Fruit fly (Drosophila melanogaster): ENCODE measurements around the gene CG15443.
A peak's percentile ranks its signal among the peaks of the same experiment; 100 is the strongest.

CG15443 gene

dm6 chr2L:4416089-4416488, 47.2 kb downstream of the CG15443 start (continued):
- peak; percentile 25 for TF ChIP-seq Sox102F (GFP tag; optimal IDR thresholded peaks at IDR 0.05)
- peak; percentile 45; the same call in 1 of the 3 replicates for TF ChIP-seq eg (GFP tag; IDR thresholded peaks at IDR 0.05)
- peak; percentile 40 for TF ChIP-seq net (GFP tag; optimal IDR thresholded peaks at IDR 0.05)
- TF ChIP-seq CG15336 (GFP tag; IDR thresholded peaks at IDR 0.05), result peak; percentile 36; the same call in 1 of the 2 replicates
- peak in 1 of 2 experiments; percentile 33 for TF ChIP-seq ss (GFP tag; optimal IDR thresholded peaks at IDR 0.05)
- TF ChIP-seq CG7368 (GFP tag; optimal IDR thresholded peaks at IDR 0.05), result peak; percentile 33
- TF ChIP-seq CG11294 (GFP tag; IDR thresholded peaks at IDR 0.05), result no peak
- no peak for TF ChIP-seq Hr38 (GFP tag; optimal IDR thresholded peaks at IDR 0.05)
- peak; percentile 18 for TF ChIP-seq CG34406 (GFP tag; optimal IDR thresholded peaks at IDR 0.05)
- no peak for TF ChIP-seq dac (GFP tag; optimal IDR thresholded peaks at IDR 0.05)
- TF ChIP-seq Eip78C (GFP tag), result peak; percentile 79
- TF ChIP-seq Ets96B (tag; optimal IDR thresholded peaks at IDR 0.05), result peak; percentile 62

- TF ChIP-seq CG6792 (GFP tag; optimal IDR thresholded peaks at IDR 0.05), result no peak
- TF ChIP-seq CG34406 (GFP tag; optimal IDR thresholded peaks at IDR 0.05), result no peak
- no peak for TF ChIP-seq fkh (GFP tag; optimal IDR thresholded peaks at IDR 0.05)
- TF ChIP-seq CG11902 (GFP tag; optimal IDR thresholded peaks at IDR 0.05), result no peak
- TF ChIP-seq pdm3 (GFP tag; optimal IDR thresholded peaks at IDR 0.05), result no peak
- TF ChIP-seq OdsH (GFP tag; optimal IDR thresholded peaks at IDR 0.05), result no peak
- TF ChIP-seq cyc (GFP tag; optimal IDR thresholded peaks at IDR 0.05), result no peak
- TF ChIP-seq topi (GFP tag; optimal IDR thresholded peaks at IDR 0.05), result no peak
- no peak for TF ChIP-seq esn (GFP tag; optimal IDR thresholded peaks at IDR 0.05)
- TF ChIP-seq Met (GFP tag; optimal IDR thresholded peaks at IDR 0.05), result no peak
- no peak for TF ChIP-seq Sox14 (GFP tag; optimal IDR thresholded peaks at IDR 0.05)
- TF ChIP-seq salr (GFP tag; optimal IDR thresholded peaks at IDR 0.05), result no peak
- no peak for TF ChIP-seq CG15336 (GFP tag; IDR thresholded peaks at IDR 0.05)
- TF ChIP-seq CG9139 (GFP tag; optimal IDR thresholded peaks at IDR 0.05), result no peak
- no peak for TF ChIP-seq fd85E (GFP tag; optimal IDR thresholded peaks at IDR 0.05)
- no peak for TF ChIP-seq CG8119 (GFP tag; IDR thresholded peaks at IDR 0.05)
- no peak for TF ChIP-seq CG4318 (GFP tag; optimal IDR thresholded peaks at IDR 0.05)
- TF ChIP-seq Ets96B (tag; optimal IDR thresholded peaks at IDR 0.05), result no peak
Measured at dm6 chr2L:4414059-4414458, 49.2 kb downstream of the CG15443 start.

Data from whole organism, prepupa.